Worm (Caenorhabditis elegans): Measurements from ENCODE around the gene mrp-5.

- TF ChIP-seq ref-1 (GFP tag; conservative IDR thresholded peaks at IDR 0.05) = no peak
- no peak for TF ChIP-seq T22C8.4 (GFP tag; IDR thresholded peaks at IDR 0.05)
- TF ChIP-seq med-1 (GFP tag; optimal IDR thresholded peaks at IDR 0.05; ENCODE audit: insufficient read depth) = no peak
- TF ChIP-seq ztf-29 (GFP tag; IDR thresholded peaks at IDR 0.05) = no peak
- TF ChIP-seq flt-1 (GFP tag; IDR thresholded peaks at IDR 0.05) = no peak
- TF ChIP-seq ztf-23 (GFP tag; IDR thresholded peaks at IDR 0.05) = no peak
- no peak for TF ChIP-seq tab-1 (GFP tag; IDR thresholded peaks at IDR 0.05)
- no peak for TF ChIP-seq klf-2 (GFP tag; conservative IDR thresholded peaks at IDR 0.05)
- TF ChIP-seq cog-1 (tag; optimal IDR thresholded peaks at IDR 0.05) = no peak
These were observed 15.4 kb upstream of the mrp-5 start, which contains the start of gene idpp-3 for ce11 chrX:14961471-14961870.
